Worm (Caenorhabditis elegans) whole organism, L4 larva: ENCODE measurements around the gene C56C10.7.
A peak's percentile ranks its signal among the peaks of the same experiment; 100 is the strongest.

Source experiments
- D1046.2 ChIP-seq: fragments of 200-800 bp; sonication (Bioruptor generic); IDR thresholded peaks from 2 replicates; pipeline ENCODE4 v1.3.6; 2022; ENCODE audit warnings: missing genetic modification characterization, missing compliant biosample characterization
- F37D6.2 ChIP-seq: sonication (generic microtip); optimal IDR thresholded peaks from 2 replicates; lab custom pipeline; 2016; ENCODE audit warnings: mild to moderate bottlenecking, missing genetic modification characterization, missing compliant biosample characterization
- F44E2.7 ChIP-seq: fragments of 200-800 bp; sonication (Bioruptor generic); IDR thresholded peaks from 2 replicates; pipeline ENCODE4 v2.1.2; 2022; ENCODE audit warnings: missing genetic modification characterization, missing compliant biosample characterization
- F49E8.2 ChIP-seq: sonication (generic microtip); optimal IDR thresholded peaks from 2 replicates; lab custom pipeline; 2016; ENCODE audit warnings: missing compliant biosample characterization, mild to moderate bottlenecking, missing genetic modification characterization, borderline replicate concordance
- T20F7.1 ChIP-seq: fragments of 200-800 bp; sonication (Bioruptor generic); optimal IDR thresholded peaks from 2 replicates; lab custom pipeline; 2018; ENCODE audit warnings: mild to moderate bottlenecking, missing genetic modification characterization, missing compliant biosample characterization
- T26A8.4 ChIP-seq: fragments of 200-800 bp; sonication (Bioruptor generic); IDR thresholded peaks from 2 replicates; pipeline ENCODE4 v1.3.6; 2022; ENCODE audit warnings: missing genetic modification characterization, missing compliant biosample characterization
- Y105C5A.15 ChIP-seq: fragments of 200-800 bp; sonication (Bioruptor generic); IDR thresholded peaks from 2 replicates; pipeline ENCODE4 v1.3.6; 2022; ENCODE audit warnings: missing genetic modification characterization, missing compliant biosample characterization
- ZK546.5 ChIP-seq, 2 experiments: sonication (generic microtip); optimal IDR thresholded peaks; 2 replicates each; lab custom pipeline; 2017; ENCODE audit warnings: missing biosample characterization in 2 of 2, missing genetic modification characterization in 2 of 2
- aha-1 ChIP-seq: fragments of 150-350 bp; peaks from one replicate; lab custom pipeline; 2014; ENCODE audit warnings: missing biosample characterization, missing genetic modification characterization
- aly-2 ChIP-seq: sonication (generic microtip); optimal IDR thresholded peaks from 2 replicates; lab custom pipeline; 2018; ENCODE audit warnings: missing biosample characterization, missing genetic modification characterization
- ama-1 ChIP-seq: fragments of 150-350 bp; optimal IDR thresholded peaks from 2 replicates; lab custom pipeline; 2014; ENCODE audit warnings: inconsistent platforms, mixed read lengths
- attf-4 ChIP-seq: sonication (generic microtip); optimal IDR thresholded peaks from 3 replicates; lab custom pipeline; 2017; ENCODE audit warnings: missing biosample characterization, missing genetic modification characterization
- ceh-20 ChIP-seq: fragments of 200-800 bp; sonication (Bioruptor generic); IDR thresholded peaks from 2 replicates; pipeline ENCODE4 v1.3.6; 2022; ENCODE audit warnings: missing genetic modification reagents, missing genetic modification characterization, missing compliant biosample characterization
- ceh-44 ChIP-seq: fragments of 200-800 bp; sonication (Bioruptor generic); IDR thresholded peaks from 2 replicates; pipeline ENCODE4 v1.3.6; 2022; ENCODE audit warnings: missing genetic modification reagents, missing genetic modification characterization, missing compliant biosample characterization
- ceh-62 ChIP-seq: sonication (generic microtip); optimal IDR thresholded peaks from 2 replicates; lab custom pipeline; 2017; ENCODE audit warnings: missing biosample characterization, missing genetic modification characterization
- ces-1 ChIP-seq: fragments of 150-350 bp; sonication (generic microtip); optimal IDR thresholded peaks from 4 replicates; lab custom pipeline; 2014; ENCODE audit warnings: missing biosample characterization, missing genetic modification reagents, missing genetic modification characterization
- cey-2 ChIP-seq: sonication (generic microtip); optimal IDR thresholded peaks from 3 replicates; lab custom pipeline; 2017; ENCODE audit warnings: missing genetic modification characterization, mild to moderate bottlenecking, missing compliant biosample characterization, antibody characterized with exemption, borderline replicate concordance; ENCODE audit not compliant: insufficient read depth
- dpl-1 ChIP-seq: fragments of 150-350 bp; optimal IDR thresholded peaks from 2 replicates; lab custom pipeline; 2014; ENCODE audit warnings: missing biosample characterization, missing genetic modification reagents, missing genetic modification characterization
- egl-27 ChIP-seq: sonication (generic microtip); optimal IDR thresholded peaks from 3 replicates; lab custom pipeline; 2017; ENCODE audit warnings: missing biosample characterization, missing genetic modification reagents, missing genetic modification characterization
- fkh-10 ChIP-seq: fragments of 150-350 bp; optimal IDR thresholded peaks from 2 replicates; lab custom pipeline; 2014; ENCODE audit warnings: missing biosample characterization, missing genetic modification reagents, missing genetic modification characterization
- fos-1 ChIP-seq: fragments of 150-350 bp; optimal IDR thresholded peaks from 2 replicates; lab custom pipeline; 2014; ENCODE audit warnings: missing biosample characterization, missing genetic modification characterization
- hif-1 ChIP-seq, 2 experiments: sonication (generic microtip); optimal IDR thresholded peaks; 2 replicates each; lab custom pipeline; 2016 to 2017; ENCODE audit warnings: missing compliant biosample characterization in 2 of 2, missing genetic modification characterization in 2 of 2, missing genetic modification reagents in 2 of 2, missing genotype in 2 of 2, mild to moderate bottlenecking in 1 of 2
- hlh-11 ChIP-seq: fragments of 200-800 bp; sonication (Bioruptor generic); optimal IDR thresholded peaks from 2 replicates; lab custom pipeline; 2018; ENCODE audit warnings: mild to moderate bottlenecking, missing genetic modification characterization, missing compliant biosample characterization
- hmg-1.1 ChIP-seq: fragments of 200-800 bp; sonication (Bioruptor generic); IDR thresholded peaks from 2 replicates; pipeline ENCODE4 v1.3.6; 2022; ENCODE audit warnings: missing genetic modification reagents, missing genetic modification characterization, missing compliant biosample characterization
- lim-7 ChIP-seq: fragments of 200-800 bp; sonication (Bioruptor generic); IDR thresholded peaks from 2 replicates; pipeline ENCODE4 v1.3.6; 2022; ENCODE audit warnings: missing genetic modification characterization, missing compliant biosample characterization
- lin-1 ChIP-seq: fragments of 200-800 bp; sonication (Bioruptor generic); IDR thresholded peaks from 2 replicates; pipeline ENCODE4 v1.3.6; 2022; ENCODE audit warnings: missing genetic modification reagents, missing genetic modification characterization, missing compliant biosample characterization
- mdl-1 ChIP-seq, 2 experiments: fragments of 150-350 bp in 1 of 2; sonication (generic microtip) in 1 of 2; optimal IDR thresholded peaks; 2 replicates each; lab custom pipeline; 2014 to 2017; ENCODE audit warnings: missing biosample characterization in 2 of 2, missing genetic modification characterization in 2 of 2
- mxl-2 ChIP-seq: fragments of 200-800 bp; sonication (Bioruptor generic); conservative IDR thresholded peaks from 2 replicates; pipeline ENCODE4 v1.3.6; 2022; ENCODE audit warnings: missing genetic modification reagents, missing genetic modification characterization, missing compliant biosample characterization
- nhr-11 ChIP-seq: fragments of 150-350 bp; optimal IDR thresholded peaks from 2 replicates; lab custom pipeline; 2014; ENCODE audit warnings: missing biosample characterization, missing genetic modification characterization
- nhr-111 ChIP-seq: fragments of 200-800 bp; sonication (Bioruptor generic); optimal IDR thresholded peaks from 2 replicates; lab custom pipeline; 2018; ENCODE audit warnings: mild to moderate bottlenecking, missing genetic modification characterization, missing compliant biosample characterization
- nhr-25 ChIP-seq: sonication (generic microtip); optimal IDR thresholded peaks from 2 replicates; lab custom pipeline; 2017; ENCODE audit warnings: missing genetic modification characterization, mild to moderate bottlenecking, missing compliant biosample characterization, antibody characterized with exemption, moderate library complexity, borderline replicate concordance; ENCODE audit not compliant: insufficient read depth
- nhr-28 ChIP-seq: fragments of 150-350 bp; optimal IDR thresholded peaks from 2 replicates; lab custom pipeline; 2014; ENCODE audit warnings: missing biosample characterization, missing genetic modification characterization
- nhr-41 ChIP-seq: fragments of 200-800 bp; sonication (Bioruptor generic); IDR thresholded peaks from 2 replicates; pipeline ENCODE4 v1.3.6; 2022; ENCODE audit warnings: missing genetic modification reagents, missing genetic modification characterization, missing compliant biosample characterization
- nhr-42 ChIP-seq: fragments of 200-800 bp; sonication (Bioruptor generic); IDR thresholded peaks from 2 replicates; pipeline ENCODE4 v1.3.6; 2022; ENCODE audit warnings: missing genetic modification characterization, missing compliant biosample characterization
- nhr-76 ChIP-seq: fragments of 150-350 bp; optimal IDR thresholded peaks from 2 replicates; lab custom pipeline; 2014; ENCODE audit warnings: missing biosample characterization, missing genetic modification characterization
- nhr-77 ChIP-seq: fragments of 150-350 bp; optimal IDR thresholded peaks from 2 replicates; lab custom pipeline; 2014; ENCODE audit warnings: missing biosample characterization, missing genetic modification characterization
- pha-4 ChIP-seq, 2 experiments: fragments of 150-350 bp in 1 of 2; fragments of 200-800 bp in 1 of 2; sonication (Bioruptor generic) in 1 of 2; IDR thresholded peaks in 1 of 2; optimal IDR thresholded peaks in 1 of 2; 2 replicates each; pipeline versions ENCODE4 v1.3.6 to Lab custom; 2014 to 2022; ENCODE audit warnings: missing genetic modification characterization in 2 of 2, missing genetic modification reagents in 2 of 2, missing biosample characterization in 1 of 2, missing compliant biosample characterization in 1 of 2
- pqm-1 ChIP-seq: sonication (generic microtip); optimal IDR thresholded peaks from 2 replicates; lab custom pipeline; 2017; ENCODE audit warnings: missing biosample characterization, missing genetic modification characterization
- sdz-12 ChIP-seq: fragments of 200-800 bp; sonication (Bioruptor generic); optimal IDR thresholded peaks from 2 replicates; lab custom pipeline; 2018; ENCODE audit warnings: mild to moderate bottlenecking, missing genetic modification characterization, missing compliant biosample characterization
- set-16 ChIP-seq: fragments of 200-800 bp; sonication (Bioruptor generic); IDR thresholded peaks from 2 replicates; pipeline ENCODE4 v1.3.6; 2022; ENCODE audit warnings: missing genetic modification reagents, missing genetic modification characterization, missing compliant biosample characterization
- skn-1 ChIP-seq: fragments of 150-350 bp; optimal IDR thresholded peaks from 2 replicates; lab custom pipeline; 2014; ENCODE audit warnings: missing biosample characterization, missing genetic modification characterization
- snpc-4 ChIP-seq: fragments of 150-350 bp; optimal IDR thresholded peaks from 2 replicates; lab custom pipeline; 2014; ENCODE audit warnings: missing biosample characterization, missing genetic modification characterization
- spr-3 ChIP-seq: fragments of 200-800 bp; sonication (Bioruptor generic); optimal IDR thresholded peaks from 2 replicates; lab custom pipeline; 2018; ENCODE audit warnings: mild to moderate bottlenecking, missing genetic modification characterization, missing compliant biosample characterization
- tag-97 ChIP-seq: fragments of 200-800 bp; sonication (Bioruptor generic); IDR thresholded peaks from 2 replicates; pipeline ENCODE4 v1.3.6; 2022; ENCODE audit warnings: missing genetic modification characterization, missing compliant biosample characterization
- unc-130 ChIP-seq: sonication (generic microtip); optimal IDR thresholded peaks from 2 replicates; lab custom pipeline; 2016; ENCODE audit warnings: missing genetic modification reagents, missing genetic modification characterization, missing compliant biosample characterization
- vab-7 ChIP-seq: fragments of 200-800 bp; sonication (Bioruptor generic); IDR thresholded peaks from 2 replicates; pipeline ENCODE4 v1.3.6; 2022; ENCODE audit warnings: missing genetic modification reagents, missing genetic modification characterization, missing compliant biosample characterization
- zfp-2 ChIP-seq: sonication (generic microtip); optimal IDR thresholded peaks from 2 replicates; lab custom pipeline; 2016; ENCODE audit warnings: mild to moderate bottlenecking, missing genetic modification characterization, missing compliant biosample characterization
- zip-11 ChIP-seq: fragments of 200-800 bp; sonication (Bioruptor generic); IDR thresholded peaks from 2 replicates; pipeline ENCODE4 v1.3.6; 2022; ENCODE audit warnings: missing genetic modification characterization, missing compliant biosample characterization
- zip-2 ChIP-seq: fragments of 150-350 bp; optimal IDR thresholded peaks from 2 replicates; lab custom pipeline; 2014; ENCODE audit warnings: missing biosample characterization, missing genetic modification characterization

Gene C56C10.7

DNA sequence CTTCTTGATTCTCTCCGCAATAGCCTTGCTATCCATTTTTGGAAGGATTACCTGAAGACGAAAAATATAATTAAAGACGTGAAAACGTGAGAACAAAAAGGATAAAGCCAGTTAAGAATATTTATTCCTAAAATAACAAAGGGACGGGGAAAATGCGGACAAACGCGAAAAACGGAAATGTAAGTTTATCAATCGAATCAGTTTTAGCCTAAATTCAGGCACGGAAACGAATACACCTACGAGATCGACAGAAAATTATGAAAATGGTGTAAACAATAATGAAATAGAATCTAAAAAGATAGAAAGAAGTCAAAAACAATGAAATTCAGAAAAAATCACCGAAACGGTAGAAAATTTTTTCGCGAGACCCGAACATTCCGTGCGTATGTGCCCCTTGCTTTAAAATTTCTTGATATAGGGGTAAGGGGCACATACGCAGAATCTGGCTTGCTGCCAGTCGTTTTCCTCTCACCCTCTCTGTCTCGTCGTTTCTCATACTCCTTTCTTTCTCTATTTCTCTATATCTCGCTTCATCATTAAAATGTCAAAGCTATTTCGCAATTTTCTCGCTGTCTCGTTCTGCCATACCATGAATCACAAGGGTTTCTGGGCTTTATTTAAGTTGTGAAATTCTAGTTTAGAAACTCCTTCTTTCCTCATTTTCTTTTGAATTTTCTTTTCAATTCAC, 1.4 kb upstream of the C56C10.7 start, which contains the start of gene icd-1 (continued):
- TF ChIP-seq set-16, result peak; percentile 38; the same call in 1 of the 2 replicates
- TF ChIP-seq nhr-111, result no peak
- TF ChIP-seq tag-97 (GFP tag; lab: Robert Waterston, UW), result 0 out of 2 replicates have a peak, but pooled peaks have one; percentile 37
- peak; percentile 74 for TF ChIP-seq zfp-2 (tag; lab: Kevin White, UChicago)
- TF ChIP-seq zip-2, result peak; percentile 75
- no peak; the same call in 1 of the 2 replicates for TF ChIP-seq Y105C5A.15 (GFP tag; lab: Robert Waterston, UW)
- TF ChIP-seq skn-1 (tag; lab: Kevin White, UChicago), result no peak
- TF ChIP-seq spr-3 (GFP tag; lab: Kevin White, UChicago), result peak; percentile 71
- TF ChIP-seq nhr-11 (tag; lab: Kevin White, UChicago), result peak; percentile 95
- TF ChIP-seq ceh-20 (GFP tag; lab: Robert Waterston, UW), result peak; percentile 89
- no peak for TF ChIP-seq ces-1
- TF ChIP-seq nhr-77 (tag; lab: Kevin White, UChicago), result peak; percentile 96
- TF ChIP-seq lim-7, result no peak
- TF ChIP-seq hlh-11 (tag; lab: Kevin White, UChicago), result peak; percentile 97
- TF ChIP-seq pqm-1, result peak; percentile 10
- TF ChIP-seq pha-4 (GFP tag; IDR thresholded peaks at IDR 0.05; lab: Robert Waterston, UW), result peak; percentile 94
- peak; percentile 79 for TF ChIP-seq pha-4 (tag; optimal IDR thresholded peaks at IDR 0.05; lab: Kevin White, UChicago)
- TF ChIP-seq fos-1 (tag; lab: Kevin White, UChicago), result peak; percentile 78
- TF ChIP-seq D1046.2 (GFP tag; lab: Robert Waterston, UW), result peak; percentile 58; the same call in 1 of the 2 replicates
- TF ChIP-seq nhr-41 (GFP tag; lab: Robert Waterston, UW), result peak; percentile 62; the same call in 1 of the 2 replicates
- TF ChIP-seq nhr-25 (tag; lab: Kevin White, UChicago), result peak; percentile 91
- TF ChIP-seq aha-1, result peak; percentile 99
- TF ChIP-seq ama-1 (lab: Kevin White, UChicago), result no peak
- peak; percentile 88 for TF ChIP-seq hmg-1.1 (GFP tag; lab: Robert Waterston, UW)
- TF ChIP-seq vab-7 (GFP tag; lab: Robert Waterston, UW), result peak; percentile 44; the same call in 1 of the 2 replicates
- peak; percentile 89 for TF ChIP-seq unc-130 (GFP tag; lab: Kevin White, UChicago)
- TF ChIP-seq T20F7.1, result peak; percentile 90
- TF ChIP-seq egl-27 (tag; lab: Kevin White, UChicago), result no peak
- TF ChIP-seq nhr-76 (tag; lab: Kevin White, UChicago), result peak; percentile 55
- peak; percentile 47 to 83 for TF ChIP-seq hif-1 (tag; optimal IDR thresholded peaks at IDR 0.05; lab: Kevin White, UChicago)
- TF ChIP-seq ceh-44 (GFP tag; lab: Robert Waterston, UW), result 0 out of 2 replicates have a peak, but pooled peaks have one; percentile 30
- no peak for TF ChIP-seq attf-4 (tag; lab: Kevin White, UChicago)
- peak; percentile 94 for TF ChIP-seq T26A8.4 (GFP tag; lab: Robert Waterston, UW)
- peak; percentile 80; the same call in 1 of the 2 replicates for TF ChIP-seq nhr-42 (GFP tag; lab: Robert Waterston, UW)
- TF ChIP-seq F37D6.2 (tag; lab: Kevin White, UChicago), result peak; percentile 86
- peak; percentile 78 for TF ChIP-seq fkh-10 (GFP tag; lab: Kevin White, UChicago)
- no peak for TF ChIP-seq snpc-4 (tag; lab: Kevin White, UChicago)
- TF ChIP-seq zip-11, result no peak
- peak in 1 of 2 experiments; percentile 51 for TF ChIP-seq ZK546.5 (tag; optimal IDR thresholded peaks at IDR 0.05; lab: Kevin White, UChicago)
- TF ChIP-seq dpl-1 (GFP tag; lab: Kevin White, UChicago), result peak; percentile 83
- TF ChIP-seq mxl-2 (GFP tag; lab: Robert Waterston, UW), result no peak
- peak; percentile 90 for TF ChIP-seq nhr-28 (tag; lab: Kevin White, UChicago)
- TF ChIP-seq sdz-12, result no peak
- peak; percentile 92 for TF ChIP-seq lin-1
- TF ChIP-seq aly-2 (tag; lab: Kevin White, UChicago), result peak; percentile 6
- TF ChIP-seq mdl-1 (tag; optimal IDR thresholded peaks at IDR 0.05; lab: Kevin White, UChicago), result peak; percentile 56 to 77
- TF ChIP-seq F44E2.7 (GFP tag; lab: Robert Waterston, UW), result no peak
- no peak for TF ChIP-seq ceh-62 (tag; lab: Kevin White, UChicago)
- peak; percentile 84 for TF ChIP-seq F49E8.2
- no peak for TF ChIP-seq cey-2 (tag; lab: Kevin White, UChicago)
